Worm (Caenorhabditis elegans) whole organism, young adult: ENCODE results near the gene ZK1240.5.

Experiments
- mes-4 ChIP-seq: sonication (generic microtip); optimal IDR thresholded peaks from 2 replicates; lab custom pipeline; 2016; ENCODE audit warnings: missing genotype, missing genetic modification characterization, missing compliant biosample characterization
- nfyb-1 ChIP-seq: fragments of 200-800 bp; sonication (Bioruptor generic); IDR thresholded peaks from 2 replicates; pipeline ENCODE4 v1.3.6; 2022; ENCODE audit warnings: missing genetic modification reagents, missing genetic modification characterization, missing compliant biosample characterization
- pha-4 ChIP-seq: fragments of 150-350 bp; sonication (generic microtip); optimal IDR thresholded peaks from 2 replicates; lab custom pipeline; 2014; ENCODE audit warnings: missing biosample characterization, missing genetic modification reagents, missing genetic modification characterization
- unc-62 ChIP-seq: fragments of 150-350 bp; optimal IDR thresholded peaks from 2 replicates; lab custom pipeline; 2014; ENCODE audit warnings: missing biosample characterization, missing genetic modification reagents, missing genetic modification characterization
- ztf-6 ChIP-seq: fragments of 200-800 bp; sonication (Bioruptor generic); IDR thresholded peaks from 2 replicates; pipeline ENCODE4 v1.3.6; 2022; ENCODE audit warnings: missing genetic modification reagents, missing genetic modification characterization, missing compliant biosample characterization

DNA sequence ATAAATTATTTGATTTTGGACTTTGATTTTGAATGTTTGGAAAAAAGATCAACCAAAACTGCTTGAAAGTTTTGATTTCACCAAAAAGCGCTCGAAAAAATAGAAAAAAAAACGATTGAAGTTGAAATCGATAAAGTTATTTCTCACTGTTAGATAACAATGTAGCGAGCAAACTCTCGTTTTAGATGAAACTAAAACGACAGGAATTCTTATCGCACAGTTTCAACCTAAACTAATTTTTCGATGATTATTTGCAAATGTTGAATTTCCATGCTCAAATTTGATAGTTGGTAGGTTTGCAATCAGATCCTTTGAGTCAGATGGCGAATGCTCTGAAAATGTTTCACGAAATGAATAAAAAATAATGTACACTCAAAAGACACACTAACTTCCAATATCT is 25.2 kb downstream of the ZK1240.5 start:
- TF ChIP-seq ztf-6 (no peak), pha-4 (tag; lab: Kevin White, UChicago) (no peak), nfyb-1 (GFP tag; lab: Robert Waterston, UW) (no peak), mes-4 (tag; lab: Kevin White, UChicago) (no peak), unc-62 (no peak)
